Worm (Caenorhabditis elegans) whole organism, L4 larva: Measurements from ENCODE around the gene F55B12.10.

Source experiments
- F10B5.3 ChIP-seq: sonication (generic microtip); optimal IDR thresholded peaks from 2 replicates; lab custom pipeline; 2016; ENCODE audit warnings: mild to moderate bottlenecking, missing genetic modification characterization, missing compliant biosample characterization
- F49E8.2 ChIP-seq: sonication (generic microtip); optimal IDR thresholded peaks from 2 replicates; lab custom pipeline; 2016; ENCODE audit warnings: missing compliant biosample characterization, mild to moderate bottlenecking, missing genetic modification characterization, borderline replicate concordance
- R02D3.7 ChIP-seq: fragments of 150-350 bp; sonication (generic microtip); optimal IDR thresholded peaks from 3 replicates; lab custom pipeline; 2014; ENCODE audit warnings: missing biosample characterization, missing genetic modification characterization
- T26A8.4 ChIP-seq: fragments of 200-800 bp; sonication (Bioruptor generic); IDR thresholded peaks from 2 replicates; pipeline ENCODE4 v1.3.6; 2022; ENCODE audit warnings: missing genetic modification characterization, missing compliant biosample characterization
- Y48G9A.11 ChIP-seq: fragments of 200-800 bp; sonication (Bioruptor generic); IDR thresholded peaks from 2 replicates; pipeline ENCODE4 v1.3.6; 2022; ENCODE audit warnings: missing genetic modification reagents, missing genetic modification characterization, missing compliant biosample characterization
- Y75B8A.6 ChIP-seq: fragments of 200-800 bp; sonication (Bioruptor generic); IDR thresholded peaks from 2 replicates; pipeline ENCODE4 v1.3.6; 2022; ENCODE audit warnings: missing genetic modification reagents, missing genetic modification characterization, missing compliant biosample characterization
- aha-1 ChIP-seq: fragments of 150-350 bp; peaks from one replicate; lab custom pipeline; 2014; ENCODE audit warnings: missing biosample characterization, missing genetic modification characterization
- aly-2 ChIP-seq: sonication (generic microtip); optimal IDR thresholded peaks from 2 replicates; lab custom pipeline; 2018; ENCODE audit warnings: missing biosample characterization, missing genetic modification characterization
- ceh-28 ChIP-seq: fragments of 150-350 bp; optimal IDR thresholded peaks from 2 replicates; lab custom pipeline; 2014; ENCODE audit warnings: missing biosample characterization, missing genetic modification reagents, missing genetic modification characterization
- ceh-44 ChIP-seq: fragments of 200-800 bp; sonication (Bioruptor generic); IDR thresholded peaks from 2 replicates; pipeline ENCODE4 v1.3.6; 2022; ENCODE audit warnings: missing genetic modification reagents, missing genetic modification characterization, missing compliant biosample characterization
- ceh-82 ChIP-seq: sonication (generic microtip); optimal IDR thresholded peaks from 2 replicates; lab custom pipeline; 2017; ENCODE audit warnings: missing biosample characterization, missing genetic modification characterization
- ces-1 ChIP-seq: fragments of 150-350 bp; sonication (generic microtip); optimal IDR thresholded peaks from 4 replicates; lab custom pipeline; 2014; ENCODE audit warnings: missing biosample characterization, missing genetic modification reagents, missing genetic modification characterization
- daf-12 ChIP-seq: fragments of 150-350 bp; optimal IDR thresholded peaks from 2 replicates; lab custom pipeline; 2014; ENCODE audit warnings: missing biosample characterization, missing genetic modification reagents, missing genetic modification characterization
- daf-8 ChIP-seq: fragments of 200-800 bp; sonication (Bioruptor generic); IDR thresholded peaks from 2 replicates; pipeline ENCODE4 v1.3.6; 2022; ENCODE audit warnings: missing genetic modification characterization, missing compliant biosample characterization
- dmd-6 ChIP-seq: fragments of 200-800 bp; sonication (Bioruptor generic); IDR thresholded peaks from 2 replicates; pipeline ENCODE4 v1.3.6; 2022; ENCODE audit warnings: missing genetic modification reagents, missing genetic modification characterization, missing compliant biosample characterization
- dmd-8 ChIP-seq: fragments of 200-800 bp; sonication (Bioruptor generic); IDR thresholded peaks from 2 replicates; pipeline ENCODE4 v1.3.6; 2022; ENCODE audit warnings: missing genetic modification characterization, missing compliant biosample characterization
- duxl-1 ChIP-seq: sonication (generic microtip); optimal IDR thresholded peaks from 2 replicates; lab custom pipeline; 2016; ENCODE audit warnings: mild to moderate bottlenecking, missing genetic modification characterization, moderate library complexity, missing compliant biosample characterization; ENCODE audit not compliant: poor library complexity
- egl-27 ChIP-seq: sonication (generic microtip); optimal IDR thresholded peaks from 3 replicates; lab custom pipeline; 2017; ENCODE audit warnings: missing biosample characterization, missing genetic modification reagents, missing genetic modification characterization
- egl-43 ChIP-seq: fragments of 200-800 bp; sonication (Bioruptor generic); IDR thresholded peaks from 2 replicates; pipeline ENCODE4 v1.3.6; 2022; ENCODE audit warnings: missing genetic modification reagents, missing genetic modification characterization, missing compliant biosample characterization
- fkh-10 ChIP-seq: fragments of 150-350 bp; optimal IDR thresholded peaks from 2 replicates; lab custom pipeline; 2014; ENCODE audit warnings: missing biosample characterization, missing genetic modification reagents, missing genetic modification characterization
- hif-1 ChIP-seq, 2 experiments: sonication (generic microtip); optimal IDR thresholded peaks; 2 replicates each; lab custom pipeline; 2016 to 2017; ENCODE audit warnings: missing compliant biosample characterization in 2 of 2, missing genetic modification characterization in 2 of 2, missing genetic modification reagents in 2 of 2, missing genotype in 2 of 2, mild to moderate bottlenecking in 1 of 2
- hlh-11 ChIP-seq: fragments of 200-800 bp; sonication (Bioruptor generic); optimal IDR thresholded peaks from 2 replicates; lab custom pipeline; 2018; ENCODE audit warnings: mild to moderate bottlenecking, missing genetic modification characterization, missing compliant biosample characterization
- hlh-30 ChIP-seq: sonication (generic microtip); optimal IDR thresholded peaks from 2 replicates; lab custom pipeline; 2017; ENCODE audit warnings: antibody characterized with exemption, mild to moderate bottlenecking, missing genetic modification characterization, missing compliant biosample characterization; ENCODE audit not compliant: insufficient read depth
- lin-15B ChIP-seq: fragments of 150-350 bp; sonication (generic microtip); optimal IDR thresholded peaks from 3 replicates; lab custom pipeline; 2014; ENCODE audit warnings: missing biosample characterization, missing genetic modification characterization
- lsy-2 ChIP-seq, 2 experiments: fragments of 150-350 bp in 1 of 2; sonication (generic microtip) in 1 of 2; optimal IDR thresholded peaks; 2 replicates each; lab custom pipeline; 2014 to 2017; ENCODE audit warnings: missing biosample characterization in 2 of 2, missing genetic modification characterization in 2 of 2
- mdl-1 ChIP-seq, 2 experiments: fragments of 150-350 bp in 1 of 2; sonication (generic microtip) in 1 of 2; optimal IDR thresholded peaks; 2 replicates each; lab custom pipeline; 2014 to 2017; ENCODE audit warnings: missing biosample characterization in 2 of 2, missing genetic modification characterization in 2 of 2
- mdt-29 ChIP-seq: fragments of 200-800 bp; sonication (Bioruptor generic); IDR thresholded peaks from 2 replicates; pipeline ENCODE4 v1.3.6; 2022; ENCODE audit warnings: missing genetic modification reagents, missing genetic modification characterization, missing compliant biosample characterization
- mep-1 ChIP-seq: fragments of 150-350 bp; sonication (generic microtip); optimal IDR thresholded peaks from 3 replicates; lab custom pipeline; 2014; ENCODE audit warnings: missing biosample characterization, missing genetic modification characterization
- nhr-10 ChIP-seq: fragments of 150-350 bp; optimal IDR thresholded peaks from 2 replicates; lab custom pipeline; 2014; ENCODE audit warnings: missing biosample characterization, missing genetic modification characterization
- nhr-11 ChIP-seq: fragments of 150-350 bp; optimal IDR thresholded peaks from 2 replicates; lab custom pipeline; 2014; ENCODE audit warnings: missing biosample characterization, missing genetic modification characterization
- nhr-111 ChIP-seq: fragments of 200-800 bp; sonication (Bioruptor generic); optimal IDR thresholded peaks from 2 replicates; lab custom pipeline; 2018; ENCODE audit warnings: mild to moderate bottlenecking, missing genetic modification characterization, missing compliant biosample characterization
- nhr-237 ChIP-seq: sonication (generic microtip); optimal IDR thresholded peaks from 2 replicates; lab custom pipeline; 2017; ENCODE audit warnings: missing biosample characterization, missing genetic modification characterization
- nhr-28 ChIP-seq: fragments of 150-350 bp; optimal IDR thresholded peaks from 2 replicates; lab custom pipeline; 2014; ENCODE audit warnings: missing biosample characterization, missing genetic modification characterization
- nhr-48 ChIP-seq: sonication (generic microtip); optimal IDR thresholded peaks from 2 replicates; lab custom pipeline; 2016; ENCODE audit warnings: mild to moderate bottlenecking, missing genetic modification characterization, missing compliant biosample characterization
- nhr-77 ChIP-seq: fragments of 150-350 bp; optimal IDR thresholded peaks from 2 replicates; lab custom pipeline; 2014; ENCODE audit warnings: missing biosample characterization, missing genetic modification characterization
- rbr-2 ChIP-seq: sonication (generic microtip); optimal IDR thresholded peaks from 2 replicates; lab custom pipeline; 2016; ENCODE audit warnings: missing genotype, missing genetic modification characterization, missing compliant biosample characterization
- saeg-2 ChIP-seq: fragments of 200-800 bp; sonication (Bioruptor generic); IDR thresholded peaks from 2 replicates; pipeline ENCODE4 v1.3.6; 2022; ENCODE audit warnings: missing genetic modification reagents, missing genetic modification characterization, missing compliant biosample characterization
- spr-3 ChIP-seq: fragments of 200-800 bp; sonication (Bioruptor generic); optimal IDR thresholded peaks from 2 replicates; lab custom pipeline; 2018; ENCODE audit warnings: mild to moderate bottlenecking, missing genetic modification characterization, missing compliant biosample characterization
- tag-97 ChIP-seq: fragments of 200-800 bp; sonication (Bioruptor generic); IDR thresholded peaks from 2 replicates; pipeline ENCODE4 v1.3.6; 2022; ENCODE audit warnings: missing genetic modification characterization, missing compliant biosample characterization
- unc-130 ChIP-seq: sonication (generic microtip); optimal IDR thresholded peaks from 2 replicates; lab custom pipeline; 2016; ENCODE audit warnings: missing genetic modification reagents, missing genetic modification characterization, missing compliant biosample characterization
- unc-39 ChIP-seq: sonication (generic microtip); optimal IDR thresholded peaks from 2 replicates; lab custom pipeline; 2017; ENCODE audit warnings: missing biosample characterization, missing genetic modification characterization
- unc-62 ChIP-seq, 3 experiments: fragments of 150-350 bp in 1 of 3; sonication (generic microtip); optimal IDR thresholded peaks in 2 of 3; peaks in 1 of 3; 1 replicate in 1 of 3; 2 replicates in 2 of 3; lab custom pipeline; 2014 to 2017; ENCODE audit warnings: missing biosample characterization in 3 of 3, missing genetic modification characterization in 3 of 3, missing genetic modification reagents in 3 of 3, missing genotype in 1 of 3
- zag-1 ChIP-seq: fragments of 150-350 bp; optimal IDR thresholded peaks from 2 replicates; lab custom pipeline; 2014; ENCODE audit warnings: missing biosample characterization, missing genetic modification characterization
- zfp-3 ChIP-seq: fragments of 200-800 bp; sonication (Bioruptor generic); conservative IDR thresholded peaks from 2 replicates; pipeline ENCODE4 v1.3.6; 2022; ENCODE audit warnings: missing genetic modification reagents, missing genetic modification characterization, missing compliant biosample characterization
- ztf-11 ChIP-seq: fragments of 150-350 bp; optimal IDR thresholded peaks from 2 replicates; lab custom pipeline; 2014; ENCODE audit warnings: missing biosample characterization, missing genetic modification characterization
- ztf-7 ChIP-seq: fragments of 150-350 bp; optimal IDR thresholded peaks from 2 replicates; lab custom pipeline; 2014; ENCODE audit warnings: missing biosample characterization, missing genetic modification characterization

F55B12.10 gene

DNA sequence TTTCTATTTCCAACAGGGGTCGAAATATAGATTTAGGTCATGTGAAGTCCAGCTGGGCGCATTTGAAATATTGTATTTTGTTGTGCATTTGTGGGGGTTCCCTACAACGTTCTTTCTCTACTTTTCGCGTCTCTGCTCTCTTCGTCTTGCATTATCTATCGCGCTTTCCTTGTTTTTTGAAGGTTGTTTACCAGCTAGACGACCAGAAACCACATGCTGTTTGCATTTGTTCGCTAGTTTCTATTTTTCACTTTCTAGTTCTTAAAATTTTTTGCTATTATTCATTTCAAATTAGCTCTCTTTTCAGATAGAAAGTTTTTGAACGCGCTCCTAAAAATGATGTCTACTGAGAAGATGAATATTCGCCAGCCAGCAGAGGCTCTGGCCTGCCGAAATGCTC lies at the start of gene F55B12.10:
Gene F55B12.10, plus strand, starts transcription at position 301 of the 400 bp plus-strand sequence.
- TF ChIP-seq unc-39 (tag; lab: Kevin White, UChicago), result no peak
- TF ChIP-seq spr-3, result no peak
- TF ChIP-seq unc-62 (GFP tag; optimal IDR thresholded peaks at IDR 0.05 in 1 of 2; lab: Kevin White, UChicago), result peak in 1 of 2 experiments; percentile 35
- TF ChIP-seq unc-62 (tag; optimal IDR thresholded peaks at IDR 0.05; lab: Kevin White, UChicago), result no peak
- peak in 1 of 2 experiments; percentile 66 for TF ChIP-seq mdl-1 (tag; optimal IDR thresholded peaks at IDR 0.05; lab: Kevin White, UChicago)
- TF ChIP-seq nhr-28 (tag; lab: Kevin White, UChicago), result peak; percentile 10
- no peak for TF ChIP-seq egl-27 (tag; lab: Kevin White, UChicago)

DNA sequence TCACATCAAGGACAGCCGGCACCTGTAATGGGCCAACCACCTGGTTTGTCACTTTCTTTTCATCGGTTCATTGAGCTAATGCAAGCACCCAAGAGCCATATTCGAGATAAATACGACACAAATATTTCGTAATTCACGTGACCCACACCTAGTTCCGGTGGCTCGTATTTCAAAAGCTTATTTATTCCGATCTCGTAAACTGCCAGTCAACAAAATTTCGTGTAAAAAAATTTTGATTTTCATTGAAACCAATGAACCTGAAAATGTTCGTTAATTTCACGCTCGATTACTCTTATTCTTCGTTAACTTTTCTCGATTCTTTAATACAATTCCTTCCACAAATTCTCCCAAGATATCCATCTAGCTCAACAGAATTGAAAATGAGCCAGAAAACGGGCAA lies 49.4 kb upstream of the F55B12.10 start:
- TF ChIP-seq aha-1 (peak; percentile 72), ces-1 (GFP tag; lab: Kevin White, UChicago) (no peak), zfp-3 (GFP tag; lab: Robert Waterston, UW) (0 out of 2 replicates have a peak, but pooled peaks have one; percentile 21)

DNA sequence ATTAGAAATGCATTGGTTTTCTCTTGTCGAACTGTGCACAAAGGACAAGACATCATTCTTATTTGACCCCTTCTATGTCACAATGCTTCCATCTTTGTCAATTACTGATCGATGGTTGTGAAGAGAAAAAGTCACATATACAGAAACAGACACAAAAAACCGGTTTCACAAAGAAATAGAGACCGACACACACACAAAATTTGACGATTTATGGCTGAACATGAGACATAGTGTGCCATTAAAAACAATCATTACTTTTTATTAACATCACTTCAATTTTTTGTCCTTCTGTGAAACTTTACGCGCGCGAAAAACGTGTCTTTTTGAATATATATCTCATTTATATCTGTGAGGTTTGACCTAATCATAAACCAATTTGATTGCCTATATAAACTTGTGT lies 49.0 kb upstream of the F55B12.10 start:
- no peak for TF ChIP-seq tag-97 (GFP tag; lab: Robert Waterston, UW)
- no peak for TF ChIP-seq mdt-29 (GFP tag; lab: Robert Waterston, UW)
- no peak for TF ChIP-seq hif-1 (tag; optimal IDR thresholded peaks at IDR 0.05; lab: Kevin White, UChicago)
- TF ChIP-seq nhr-237 (tag; lab: Kevin White, UChicago), result no peak
- TF ChIP-seq hlh-11, result peak; percentile 22
- TF ChIP-seq rbr-2 (tag; lab: Kevin White, UChicago), result no peak
- TF ChIP-seq ceh-82 (tag; lab: Kevin White, UChicago), result no peak
- no peak for TF ChIP-seq ztf-7
- no peak for TF ChIP-seq aha-1
- no peak for TF ChIP-seq dmd-8 (GFP tag; lab: Robert Waterston, UW)
- TF ChIP-seq unc-62 (GFP tag; optimal IDR thresholded peaks at IDR 0.05 in 1 of 2; lab: Kevin White, UChicago), result no peak
- no peak for TF ChIP-seq unc-62 (tag; optimal IDR thresholded peaks at IDR 0.05; lab: Kevin White, UChicago)
- no peak for TF ChIP-seq nhr-77 (tag; lab: Kevin White, UChicago)
- TF ChIP-seq zfp-3 (GFP tag; lab: Robert Waterston, UW), result no peak
- TF ChIP-seq R02D3.7 (tag; lab: Kevin White, UChicago), result no peak
- TF ChIP-seq Y48G9A.11 (GFP tag; lab: Robert Waterston, UW), result no peak
- TF ChIP-seq egl-43 (GFP tag; lab: Robert Waterston, UW), result no peak
- no peak for TF ChIP-seq ceh-28 (tag; lab: Kevin White, UChicago)
- TF ChIP-seq Y75B8A.6 (GFP tag; lab: Robert Waterston, UW), result no peak
- no peak for TF ChIP-seq daf-8
- TF ChIP-seq daf-12 (tag; lab: Kevin White, UChicago), result no peak
- TF ChIP-seq ces-1 (GFP tag; lab: Kevin White, UChicago), result no peak
- TF ChIP-seq mdl-1 (tag; optimal IDR thresholded peaks at IDR 0.05; lab: Kevin White, UChicago), result peak in 1 of 2 experiments; percentile 26
- TF ChIP-seq ceh-44 (GFP tag; lab: Robert Waterston, UW), result no peak
- TF ChIP-seq F49E8.2 (tag; lab: Kevin White, UChicago), result no peak
- no peak for TF ChIP-seq F10B5.3 (tag; lab: Kevin White, UChicago)
- TF ChIP-seq nhr-10 (tag; lab: Kevin White, UChicago), result no peak
- TF ChIP-seq hlh-30 (tag; lab: Kevin White, UChicago), result peak; percentile 72
- no peak for TF ChIP-seq nhr-111 (GFP tag; lab: Kevin White, UChicago)
- TF ChIP-seq nhr-11, result no peak
- peak in 1 of 2 experiments; percentile 19 for TF ChIP-seq lsy-2 (tag; optimal IDR thresholded peaks at IDR 0.05; lab: Kevin White, UChicago)
- TF ChIP-seq unc-130 (GFP tag; lab: Kevin White, UChicago), result no peak
- TF ChIP-seq saeg-2 (GFP tag; lab: Robert Waterston, UW), result no peak
- TF ChIP-seq mep-1 (tag; lab: Kevin White, UChicago), result peak; percentile 41
- no peak for TF ChIP-seq ztf-11 (tag; lab: Kevin White, UChicago)
- no peak for TF ChIP-seq fkh-10 (GFP tag; lab: Kevin White, UChicago)
- no peak for TF ChIP-seq dmd-6 (GFP tag; lab: Robert Waterston, UW)
- peak; percentile 65 for TF ChIP-seq nhr-28 (tag; lab: Kevin White, UChicago)
- no peak for TF ChIP-seq aly-2 (tag; lab: Kevin White, UChicago)
- no peak for TF ChIP-seq lin-15B (tag; lab: Kevin White, UChicago)
- no peak for TF ChIP-seq duxl-1 (tag; lab: Kevin White, UChicago)
- TF ChIP-seq T26A8.4 (GFP tag; lab: Robert Waterston, UW), result no peak
- no peak for TF ChIP-seq nhr-48 (tag; lab: Kevin White, UChicago)
- no peak for TF ChIP-seq zag-1 (tag; lab: Kevin White, UChicago)
- TF ChIP-seq, all 104 proteins: peak for 6
